Worm (Caenorhabditis elegans) whole organism, L4 larva: Measurements from ENCODE around the gene pitr-5.

ENCODE experiments used
- F37D6.2 ChIP-seq: sonication (generic microtip); optimal IDR thresholded peaks from 2 replicates; lab custom pipeline; 2016; ENCODE audit warnings: mild to moderate bottlenecking, missing genetic modification characterization, missing compliant biosample characterization
- R02D3.7 ChIP-seq: fragments of 150-350 bp; sonication (generic microtip); optimal IDR thresholded peaks from 3 replicates; lab custom pipeline; 2014; ENCODE audit warnings: missing biosample characterization, missing genetic modification characterization
- Y5F2A.4 ChIP-seq: fragments of 200-800 bp; sonication (Bioruptor generic); optimal IDR thresholded peaks from 2 replicates; lab custom pipeline; 2018; ENCODE audit warnings: mild to moderate bottlenecking, missing genetic modification characterization, missing compliant biosample characterization
- ama-1 ChIP-seq: fragments of 150-350 bp; optimal IDR thresholded peaks from 2 replicates; lab custom pipeline; 2014; ENCODE audit warnings: inconsistent platforms, mixed read lengths
- ceh-62 ChIP-seq: sonication (generic microtip); optimal IDR thresholded peaks from 2 replicates; lab custom pipeline; 2017; ENCODE audit warnings: missing biosample characterization, missing genetic modification characterization
- ceh-82 ChIP-seq: sonication (generic microtip); optimal IDR thresholded peaks from 2 replicates; lab custom pipeline; 2017; ENCODE audit warnings: missing biosample characterization, missing genetic modification characterization
- fos-1 ChIP-seq: fragments of 150-350 bp; optimal IDR thresholded peaks from 2 replicates; lab custom pipeline; 2014; ENCODE audit warnings: missing biosample characterization, missing genetic modification characterization
- lin-15B ChIP-seq: fragments of 150-350 bp; sonication (generic microtip); optimal IDR thresholded peaks from 3 replicates; lab custom pipeline; 2014; ENCODE audit warnings: missing biosample characterization, missing genetic modification characterization
- lin-38 ChIP-seq: fragments of 200-800 bp; sonication (Bioruptor generic); IDR thresholded peaks from 2 replicates; pipeline ENCODE4 v1.3.6; 2022; ENCODE audit warnings: missing genetic modification reagents, missing genetic modification characterization, missing compliant biosample characterization
- lin-39 ChIP-seq: fragments of 150-350 bp; optimal IDR thresholded peaks from 2 replicates; lab custom pipeline; 2014; ENCODE audit warnings: missing biosample characterization, missing genetic modification reagents, missing genetic modification characterization
- mdl-1 ChIP-seq, 2 experiments: fragments of 150-350 bp in 1 of 2; sonication (generic microtip) in 1 of 2; optimal IDR thresholded peaks; 2 replicates each; lab custom pipeline; 2014 to 2017; ENCODE audit warnings: missing biosample characterization in 2 of 2, missing genetic modification characterization in 2 of 2
- ztf-7 ChIP-seq: fragments of 150-350 bp; optimal IDR thresholded peaks from 2 replicates; lab custom pipeline; 2014; ENCODE audit warnings: missing biosample characterization, missing genetic modification characterization

DNA sequence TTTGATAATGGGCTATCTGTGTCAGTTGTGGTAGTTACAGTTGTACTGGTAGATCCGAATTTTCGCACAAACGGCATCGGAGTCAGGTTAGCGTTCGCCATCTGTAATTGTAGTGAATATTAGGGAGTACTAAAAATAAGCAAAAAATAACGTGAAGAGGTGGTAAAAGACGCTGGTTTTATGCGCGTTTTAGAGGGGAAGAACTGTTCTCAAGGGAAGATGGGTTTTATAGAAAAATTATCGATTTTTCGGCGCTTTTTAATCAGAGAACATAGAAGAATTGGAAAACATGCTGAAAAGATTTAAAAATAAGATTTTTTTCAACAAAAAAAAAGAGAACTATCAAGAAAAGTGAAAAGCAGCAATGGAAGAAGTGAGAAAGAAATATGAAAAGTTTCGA lies 38.5 kb downstream of the pitr-5 start, which contains the start of gene C13F10.7:
- TF ChIP-seq lin-15B (tag; lab: Kevin White, UChicago) (no peak), ceh-82 (no peak), F37D6.2 (no peak), Y5F2A.4 (GFP tag; lab: Kevin White, UChicago) (no peak), ceh-62 (tag; lab: Kevin White, UChicago) (no peak), lin-38 (GFP tag; lab: Robert Waterston, UW) (no peak), fos-1 (tag; lab: Kevin White, UChicago) (no peak), mdl-1 (tag; optimal IDR thresholded peaks at IDR 0.05; lab: Kevin White, UChicago) (no peak), lin-39 (tag; lab: Kevin White, UChicago) (no peak), ztf-7 (no peak), R02D3.7 (tag; lab: Kevin White, UChicago) (no peak), ama-1 (lab: Kevin White, UChicago) (no peak)
